Worm (Caenorhabditis elegans): ENCODE results near the gene T15B7.1.
A peak's percentile ranks its signal among the peaks of the same experiment; 100 is the strongest.

The T15B7.1 gene

DNA sequence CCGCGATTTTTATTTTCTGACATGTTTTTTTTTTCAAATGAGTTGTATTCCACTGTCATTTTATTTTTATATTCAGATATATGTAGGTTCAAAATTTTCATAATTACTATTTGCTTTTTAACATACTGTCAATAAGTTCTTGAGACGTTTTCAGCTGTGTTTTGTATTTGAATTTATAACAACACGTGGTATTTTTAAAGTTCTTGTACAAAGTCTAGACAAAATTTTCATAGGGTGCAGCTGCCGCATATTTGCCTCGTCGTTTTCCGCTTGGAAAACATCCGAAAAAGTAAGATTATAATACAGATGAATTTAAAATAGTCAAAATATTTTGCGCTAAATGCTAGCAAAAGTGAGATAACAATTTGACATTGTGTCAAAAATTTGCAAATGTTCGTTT, 13.8 kb upstream of the T15B7.1 start, which contains the start of gene dmsr-15:
dmsr-15 (minus strand) TSS at position 101 of the 400 bp plus-strand sequence.
- TF ChIP-seq unc-86 (tag; optimal IDR thresholded peaks at IDR 0.05) (no peak), Y116A8C.19 (tag; optimal IDR thresholded peaks at IDR 0.05; ENCODE audit: borderline replicate concordance) (no peak), dsc-1 (tag; optimal IDR thresholded peaks at IDR 0.05) (no peak), nhr-20 (tag; optimal IDR thresholded peaks at IDR 0.05) (no peak), unc-30 (tag; optimal IDR thresholded peaks at IDR 0.05) (no peak)

DNA sequence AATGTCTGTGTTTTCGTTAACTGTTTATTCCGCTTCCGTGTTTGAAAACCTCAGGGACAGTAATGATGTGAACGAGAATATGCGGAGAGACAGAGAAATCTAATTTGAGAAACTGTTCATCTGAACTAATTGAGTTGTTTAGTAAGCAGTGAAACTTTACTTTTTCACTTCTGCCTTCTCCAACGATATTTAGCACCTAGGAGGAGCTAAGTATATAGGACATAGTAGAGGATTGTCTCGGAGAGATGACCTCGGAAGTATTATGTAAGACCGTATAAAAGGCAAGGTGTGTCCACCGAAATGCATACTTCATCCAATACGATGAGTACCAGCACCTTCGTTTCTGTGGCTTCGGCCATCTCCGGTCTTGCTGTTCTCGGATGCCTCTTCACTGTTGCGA, 13.1 kb upstream of the T15B7.1 start, which contains the start of gene col-141:
col-141 (plus strand) TSS at position 301 of the 400 bp plus-strand sequence.
- TF ChIP-seq efl-1 (optimal IDR thresholded peaks at IDR 0.05) (no peak), efl-1 (GFP tag; optimal IDR thresholded peaks at IDR 0.05 in 1 of 2) (peak in 1 of 2 experiments; percentile 9), lsy-2 (tag; optimal IDR thresholded peaks at IDR 0.05) (no peak), fkh-8 (tag; optimal IDR thresholded peaks at IDR 0.05) (no peak), tlp-1 (tag; optimal IDR thresholded peaks at IDR 0.05) (no peak), ceh-88 (GFP tag; IDR thresholded peaks at IDR 0.05) (no peak), skn-1 (tag; optimal IDR thresholded peaks at IDR 0.05) (no peak)

DNA sequence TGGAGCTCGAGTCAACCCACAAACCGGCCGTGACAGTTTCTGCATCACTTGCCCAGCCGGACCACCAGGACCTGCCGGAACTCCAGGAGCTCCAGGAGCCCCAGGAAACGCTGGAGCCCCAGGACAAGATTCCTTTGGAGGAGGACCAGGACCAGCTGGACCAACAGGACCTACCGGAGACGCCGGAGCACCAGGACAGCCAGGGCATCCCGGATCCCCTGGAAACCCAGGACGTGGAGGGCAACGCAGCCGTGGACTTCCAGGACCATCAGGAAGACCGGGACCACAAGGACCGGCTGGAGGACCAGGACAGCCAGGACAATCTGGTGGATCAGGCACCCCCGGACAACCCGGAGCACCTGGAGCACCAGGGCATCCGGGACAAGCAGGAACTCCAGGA, 12.5 kb upstream of the T15B7.1 start:
- no peak for TF ChIP-seq nhr-85 (tag)
- TF ChIP-seq fkh-8 (tag; optimal IDR thresholded peaks at IDR 0.05) = no peak
- no peak for TF ChIP-seq ceh-88 (GFP tag; IDR thresholded peaks at IDR 0.05)
- no peak for TF ChIP-seq aha-1 (tag; optimal IDR thresholded peaks at IDR 0.05)
- no peak for TF ChIP-seq nhr-71 (tag; optimal IDR thresholded peaks at IDR 0.05)
- TF ChIP-seq nhr-76 (tag; optimal IDR thresholded peaks at IDR 0.05) = no peak
- peak; percentile 45 for TF ChIP-seq ceh-8 (GFP tag; optimal IDR thresholded peaks at IDR 0.05)

DNA sequence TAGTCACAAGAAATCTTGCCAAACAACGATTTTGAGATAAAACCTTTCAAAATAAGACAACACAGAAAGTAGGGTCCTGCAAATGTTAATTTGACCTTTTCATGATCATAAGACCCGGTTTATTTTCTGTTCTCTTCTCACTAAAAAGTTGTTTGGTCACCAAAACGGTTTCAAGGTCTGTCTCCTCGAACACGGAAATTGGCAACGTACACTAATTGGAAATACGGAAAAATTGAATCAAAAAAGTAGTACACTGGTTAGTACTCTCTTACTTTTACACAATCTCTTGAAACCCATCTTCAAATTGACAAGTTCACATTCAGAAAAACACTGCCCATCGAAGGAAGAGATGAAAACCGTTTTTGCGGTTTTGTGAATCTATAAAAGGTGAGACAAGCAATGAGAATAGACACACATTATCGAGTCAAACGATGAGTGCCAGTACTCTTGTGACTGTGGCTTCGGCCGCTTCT, 11.7 kb upstream of the T15B7.1 start, which contains the start of gene col-142:
col-142 (plus strand) TSS at position 423 of the 473 bp plus-strand sequence.
- TF ChIP-seq lin-14 (GFP tag; optimal IDR thresholded peaks at IDR 0.05) (peak; percentile 64), elt-2 (tag; optimal IDR thresholded peaks at IDR 0.05) (no peak), nhr-85 (tag) (peak; percentile 84)

DNA sequence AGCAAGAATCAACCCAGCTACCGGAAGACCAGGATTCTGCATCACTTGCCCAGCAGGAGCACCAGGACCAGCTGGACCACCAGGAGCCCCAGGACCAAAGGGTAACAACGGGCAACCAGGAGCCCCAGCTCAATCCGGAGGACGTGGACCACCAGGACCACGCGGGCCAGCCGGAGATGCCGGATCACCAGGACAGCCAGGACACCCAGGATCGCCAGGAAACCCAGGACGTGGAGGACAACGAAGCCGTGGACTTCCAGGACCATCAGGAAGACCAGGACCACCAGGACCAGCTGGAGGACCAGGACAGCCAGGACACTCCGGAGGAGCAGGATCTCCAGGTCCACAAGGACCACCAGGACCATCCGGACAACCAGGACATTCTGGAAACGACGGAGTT, 11.0 kb upstream of the T15B7.1 start:
- TF ChIP-seq dpl-1 (GFP tag; optimal IDR thresholded peaks at IDR 0.05) (no peak), hlh-17 (GFP tag; optimal IDR thresholded peaks at IDR 0.05; ENCODE audit: borderline replicate concordance) (no peak), lin-14 (GFP tag; optimal IDR thresholded peaks at IDR 0.05) (no peak), nhr-71 (tag; optimal IDR thresholded peaks at IDR 0.05) (no peak), blmp-1 (tag; optimal IDR thresholded peaks at IDR 0.05) (no peak), nhr-90 (tag; optimal IDR thresholded peaks at IDR 0.05; ENCODE audit: poor library complexity) (no peak)

DNA sequence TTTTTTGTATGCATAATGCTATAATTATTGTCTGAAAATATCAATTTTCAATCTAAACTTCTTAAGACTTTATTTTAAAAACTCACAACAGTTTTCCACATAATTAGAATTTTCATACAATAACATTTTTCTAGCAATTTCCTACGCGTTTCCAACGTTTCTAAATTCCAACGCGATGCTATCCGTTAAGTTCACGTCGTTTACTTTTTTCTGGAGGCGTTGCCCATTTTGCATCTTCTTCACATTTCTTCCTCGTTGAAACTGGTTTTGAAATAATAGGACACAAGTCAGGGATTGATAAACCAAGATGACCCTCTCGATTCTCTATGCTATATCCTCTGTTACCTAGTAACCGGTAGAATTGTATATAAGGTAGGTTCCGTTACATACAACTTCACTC, 7.3 kb upstream of the T15B7.1 start, which contains the start of the genes T15B7.14 and col-143:
T15B7.14 (minus strand) TSS at position 101 of the 400 bp plus-strand sequence.
col-143 (plus strand) TSS at position 394 of the 400 bp plus-strand sequence.
- TF ChIP-seq pax-3 (tag; optimal IDR thresholded peaks at IDR 0.05) (no peak), fos-1 (tag; optimal IDR thresholded peaks at IDR 0.05) (no peak), efl-1 (optimal IDR thresholded peaks at IDR 0.05) (no peak), efl-1 (GFP tag; optimal IDR thresholded peaks at IDR 0.05 in 1 of 2) (peak in 1 of 2 experiments; percentile 46)

DNA sequence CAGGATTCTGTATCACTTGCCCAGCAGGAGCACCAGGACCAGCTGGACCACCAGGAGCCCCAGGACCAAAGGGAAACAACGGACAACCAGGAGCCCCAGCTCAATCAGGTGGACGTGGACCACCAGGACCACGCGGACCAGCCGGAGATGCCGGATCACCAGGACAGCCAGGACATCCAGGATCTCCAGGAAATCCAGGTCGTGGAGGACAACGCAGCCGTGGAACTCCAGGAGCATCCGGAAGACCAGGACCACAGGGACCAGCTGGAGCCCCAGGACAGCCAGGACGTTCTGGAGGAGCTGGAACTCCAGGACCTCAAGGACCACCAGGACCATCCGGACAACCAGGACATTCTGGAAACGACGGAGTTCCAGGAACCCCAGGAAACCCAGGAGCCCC, 6.5 kb upstream of the T15B7.1 start:
- TF ChIP-seq efl-3 (GFP tag; optimal IDR thresholded peaks at IDR 0.05) (no peak), nhr-76 (tag; optimal IDR thresholded peaks at IDR 0.05) (no peak), grh-1 (GFP tag; IDR thresholded peaks at IDR 0.05) (no peak), nhr-237 (tag; optimal IDR thresholded peaks at IDR 0.05) (no peak), swsn-7 (tag; optimal IDR thresholded peaks at IDR 0.05) (no peak), nhr-90 (tag; optimal IDR thresholded peaks at IDR 0.05; ENCODE audit: poor library complexity) (no peak), lsy-2 (tag; optimal IDR thresholded peaks at IDR 0.05) (no peak), sptf-1 (tag; optimal IDR thresholded peaks at IDR 0.05) (no peak)

Data from whole organism, L1 larva.